Worm (Caenorhabditis elegans): Measurements from ENCODE around the gene spp-13.

DNA sequence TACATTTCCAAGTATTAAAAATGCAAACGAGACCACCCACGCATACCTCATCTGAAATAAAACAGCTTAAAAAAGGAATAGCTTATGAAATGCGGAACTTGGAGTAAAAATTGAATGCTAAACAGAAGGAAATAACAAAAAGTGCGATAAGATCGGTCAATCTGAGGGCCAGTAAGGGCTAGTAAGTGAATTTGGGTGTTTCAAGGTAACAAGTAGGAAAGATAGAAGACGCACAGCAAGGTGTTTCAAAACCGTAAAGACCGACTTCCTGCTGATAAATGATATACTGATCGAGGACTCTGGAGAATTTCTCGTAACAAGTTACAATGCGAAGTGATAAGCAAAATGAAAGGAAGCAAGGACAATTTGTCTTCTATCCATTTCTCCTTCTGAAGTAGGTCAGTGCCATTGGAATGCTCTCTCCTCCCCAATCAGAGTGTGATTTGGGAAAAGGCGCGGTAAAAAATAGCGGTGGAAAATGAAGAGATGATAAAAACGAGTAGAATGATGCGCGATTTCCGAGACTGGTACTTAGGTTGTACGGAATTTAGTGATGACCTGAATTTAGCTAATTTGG lies 37.4 kb upstream of the spp-13 start, which contains the start of gene dpy-6:
- no peak for TF ChIP-seq flt-1 (GFP tag; IDR thresholded peaks at IDR 0.05)
- no peak for TF ChIP-seq ztf-23 (GFP tag; IDR thresholded peaks at IDR 0.05)
- TF ChIP-seq T22C8.4 (GFP tag; IDR thresholded peaks at IDR 0.05), result no peak

Measured in whole organism, midembryonic.